Worm (Caenorhabditis elegans) whole organism, L4/young adult: Measurements from ENCODE around the gene suf-1.

Experiments
- W03F9.2 ChIP-seq: fragments of 150-350 bp; optimal IDR thresholded peaks from 2 replicates; lab custom pipeline; 2014; ENCODE audit warnings: missing biosample characterization, missing genetic modification characterization
- him-1 ChIP-seq: sonication (generic microtip); optimal IDR thresholded peaks from 2 replicates; lab custom pipeline; 2016; ENCODE audit warnings: missing genotype, missing genetic modification reagents, missing genetic modification characterization, missing compliant biosample characterization

DNA sequence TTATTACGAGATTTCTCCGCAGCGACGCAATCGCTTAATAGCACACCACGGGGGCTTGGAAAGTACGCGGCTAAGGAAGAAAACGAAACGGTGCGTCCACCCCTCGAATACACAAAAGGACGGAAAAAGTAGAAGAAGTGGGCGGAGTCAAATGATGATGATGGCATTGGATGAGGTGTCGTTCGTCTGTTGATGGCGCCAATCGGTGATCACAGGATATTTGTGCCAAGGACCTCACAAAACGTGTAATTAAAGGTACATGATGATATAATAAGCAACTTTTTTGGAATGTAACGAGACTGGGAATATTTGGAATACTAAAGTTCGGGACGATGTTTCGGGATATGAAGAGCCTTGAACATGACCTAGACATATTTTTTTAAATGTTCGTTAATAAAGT lies 30.7 kb downstream of the suf-1 start, which contains the start of gene cutl-12:
- TF ChIP-seq him-1 (tag; lab: Kevin White, UChicago): no peak
- TF ChIP-seq W03F9.2 (tag; lab: Kevin White, UChicago): no peak
